Worm (Caenorhabditis elegans) whole organism, L1 larva: Measurements from ENCODE around the gene dph-5.
A peak's percentile ranks its signal among the peaks of the same experiment; 100 is the strongest.

Experiments used
- C04F5.9 ChIP-seq: sonication (generic microtip); optimal IDR thresholded peaks from 2 replicates; lab custom pipeline; 2016; ENCODE audit warnings: missing genetic modification characterization, missing compliant biosample characterization
- Y116A8C.19 ChIP-seq: sonication (generic microtip); optimal IDR thresholded peaks from 2 replicates; lab custom pipeline; 2016; ENCODE audit warnings: missing compliant biosample characterization, missing genetic modification characterization, borderline replicate concordance
- ama-1 ChIP-seq: fragments of 150-350 bp; optimal IDR thresholded peaks from 2 replicates; lab custom pipeline; 2014
- blmp-1 ChIP-seq: fragments of 150-350 bp; optimal IDR thresholded peaks from 2 replicates; lab custom pipeline; 2014; ENCODE audit warnings: missing biosample characterization, missing genetic modification characterization
- ceh-63 ChIP-seq: fragments of 200-800 bp; sonication (Bioruptor generic); optimal IDR thresholded peaks from 2 replicates; lab custom pipeline; 2018; ENCODE audit warnings: mild to moderate bottlenecking, missing genetic modification characterization, missing compliant biosample characterization
- ceh-8 ChIP-seq: fragments of 200-800 bp; sonication (Bioruptor generic); optimal IDR thresholded peaks from 2 replicates; lab custom pipeline; 2018; ENCODE audit warnings: mild to moderate bottlenecking, missing genetic modification characterization, moderate library complexity, missing compliant biosample characterization
- ceh-82 ChIP-seq, 3 experiments: fragments of 150-350 bp in 1 of 3; sonication (generic microtip) in 2 of 3; optimal IDR thresholded peaks; 2 replicates each; lab custom pipeline; 2014 to 2017; ENCODE audit warnings: missing biosample characterization in 3 of 3, missing genetic modification characterization in 3 of 3
- dpl-1 ChIP-seq, 3 experiments: fragments of 150-350 bp in 2 of 3; sonication (generic microtip) in 1 of 3; optimal IDR thresholded peaks; 2 replicates each; lab custom pipeline; 2014 to 2017; ENCODE audit warnings: missing biosample characterization in 3 of 3, missing genetic modification characterization in 3 of 3, missing genetic modification reagents in 3 of 3
- efl-1 ChIP-seq, 4 experiments: fragments of 150-350 bp; optimal IDR thresholded peaks in 3 of 4; peaks in 1 of 4; 1 replicate in 1 of 4; 2 replicates in 3 of 4; lab custom pipeline; 2014; ENCODE audit warnings: missing biosample characterization in 2 of 4, missing genetic modification characterization in 2 of 4, missing genetic modification reagents in 2 of 4
- efl-3 ChIP-seq: fragments of 200-800 bp; sonication (Bioruptor generic); optimal IDR thresholded peaks from 2 replicates; lab custom pipeline; 2018; ENCODE audit warnings: mild to moderate bottlenecking, missing genetic modification characterization, missing compliant biosample characterization
- elt-2 ChIP-seq: sonication (generic microtip); optimal IDR thresholded peaks from 2 replicates; lab custom pipeline; 2016; ENCODE audit warnings: missing genetic modification characterization, mild to moderate bottlenecking, inconsistent platforms, missing compliant biosample characterization, missing genetic modification reagents
- elt-3 ChIP-seq, 6 experiments: fragments of 150-350 bp in 1 of 6; sonication (generic microtip); optimal IDR thresholded peaks; 2 replicates each; lab custom pipeline; 2017 to 2018; ENCODE audit warnings: missing biosample characterization in 6 of 6, missing genetic modification characterization in 6 of 6, inconsistent platforms in 1 of 6
- ets-5 ChIP-seq: fragments of 200-800 bp; sonication (Bioruptor generic); IDR thresholded peaks from 2 replicates; pipeline ENCODE4 v1.3.6; 2022; ENCODE audit warnings: missing genetic modification characterization, missing compliant biosample characterization
- fkh-10 ChIP-seq: sonication (generic microtip); optimal IDR thresholded peaks from 2 replicates; lab custom pipeline; 2017; ENCODE audit warnings: missing biosample characterization, missing genetic modification reagents, missing genetic modification characterization
- grh-1 ChIP-seq: fragments of 200-800 bp; sonication (Bioruptor generic); IDR thresholded peaks from 2 replicates; pipeline ENCODE4 v1.3.6; 2022; ENCODE audit warnings: missing genetic modification reagents, missing genetic modification characterization, missing compliant biosample characterization
- lin-13 ChIP-seq: fragments of 150-350 bp; optimal IDR thresholded peaks from 2 replicates; lab custom pipeline; 2014; ENCODE audit warnings: missing biosample characterization, missing genetic modification reagents, missing genetic modification characterization
- lin-14 ChIP-seq: fragments of 200-800 bp; sonication (Bioruptor generic); optimal IDR thresholded peaks from 2 replicates; lab custom pipeline; 2018; ENCODE audit warnings: mild to moderate bottlenecking, missing genetic modification characterization, moderate library complexity, missing compliant biosample characterization
- lin-15B ChIP-seq: fragments of 150-350 bp; sonication (generic microtip); optimal IDR thresholded peaks from 3 replicates; lab custom pipeline; 2014; ENCODE audit warnings: missing biosample characterization, missing genetic modification characterization
- lin-39 ChIP-seq: fragments of 150-350 bp; optimal IDR thresholded peaks from 2 replicates; lab custom pipeline; 2014; ENCODE audit warnings: missing biosample characterization, missing genetic modification reagents, missing genetic modification characterization
- lsy-2 ChIP-seq, 2 experiments: fragments of 150-350 bp; optimal IDR thresholded peaks; 2 replicates each; lab custom pipeline; 2014; ENCODE audit warnings: missing biosample characterization in 2 of 2, missing genetic modification characterization in 2 of 2
- mep-1 ChIP-seq: fragments of 150-350 bp; optimal IDR thresholded peaks from 2 replicates; lab custom pipeline; 2014; ENCODE audit warnings: missing biosample characterization, missing genetic modification characterization
- nhr-11 ChIP-seq: fragments of 150-350 bp; optimal IDR thresholded peaks from 2 replicates; lab custom pipeline; 2014; ENCODE audit warnings: missing biosample characterization, missing genetic modification characterization
- nhr-12 ChIP-seq: sonication (generic microtip); optimal IDR thresholded peaks from 2 replicates; lab custom pipeline; 2017; ENCODE audit warnings: missing biosample characterization, missing genetic modification characterization
- nhr-19 ChIP-seq: fragments of 200-800 bp; sonication (Bioruptor generic); conservative IDR thresholded peaks from 2 replicates; pipeline ENCODE4 v1.3.6; 2022; ENCODE audit warnings: missing genetic modification characterization, missing compliant biosample characterization
- nhr-20 ChIP-seq: sonication (generic microtip); optimal IDR thresholded peaks from 2 replicates; lab custom pipeline; 2016; ENCODE audit warnings: mild to moderate bottlenecking, missing genetic modification characterization, missing compliant biosample characterization
- nhr-47 ChIP-seq: sonication (generic microtip); optimal IDR thresholded peaks from 2 replicates; lab custom pipeline; 2016; ENCODE audit warnings: mild to moderate bottlenecking, missing genetic modification characterization, moderate library complexity, missing compliant biosample characterization
- nhr-71 ChIP-seq: sonication (generic microtip); optimal IDR thresholded peaks from 2 replicates; lab custom pipeline; 2016; ENCODE audit warnings: mild to moderate bottlenecking, missing genetic modification characterization, moderate library complexity, missing compliant biosample characterization
- nhr-77 ChIP-seq: fragments of 150-350 bp; optimal IDR thresholded peaks from 2 replicates; lab custom pipeline; 2014; ENCODE audit warnings: missing biosample characterization, missing genetic modification characterization
- nhr-85 ChIP-seq: sonication (generic microtip); peaks from one replicate; lab custom pipeline; 2016; ENCODE audit warnings: missing genetic modification characterization, inconsistent platforms, missing compliant biosample characterization
- nhr-90 ChIP-seq: sonication (generic microtip); optimal IDR thresholded peaks from 2 replicates; lab custom pipeline; 2016; ENCODE audit warnings: mild to moderate bottlenecking, missing genetic modification characterization, missing compliant biosample characterization; ENCODE audit not compliant: poor library complexity
- pag-3 ChIP-seq: sonication (generic microtip); optimal IDR thresholded peaks from 2 replicates; lab custom pipeline; 2017; ENCODE audit warnings: missing genetic modification characterization, mild to moderate bottlenecking, missing compliant biosample characterization, antibody characterized with exemption, borderline replicate concordance; ENCODE audit not compliant: insufficient read depth
- pax-3 ChIP-seq: fragments of 200-800 bp; sonication (Bioruptor generic); optimal IDR thresholded peaks from 2 replicates; lab custom pipeline; 2018; ENCODE audit warnings: mild to moderate bottlenecking, missing genetic modification characterization, moderate library complexity, missing compliant biosample characterization
- pqm-1 ChIP-seq: sonication (generic microtip); optimal IDR thresholded peaks from 3 replicates; lab custom pipeline; 2017; ENCODE audit warnings: missing biosample characterization, missing genetic modification characterization
- rnt-1 ChIP-seq: sonication (generic microtip); optimal IDR thresholded peaks from 2 replicates; lab custom pipeline; 2016; ENCODE audit warnings: mild to moderate bottlenecking, missing genetic modification characterization, moderate library complexity, missing compliant biosample characterization
- skn-1 ChIP-seq: fragments of 150-350 bp; optimal IDR thresholded peaks from 2 replicates; lab custom pipeline; 2014; ENCODE audit warnings: missing biosample characterization, missing genetic modification characterization
- snpc-4 ChIP-seq: fragments of 150-350 bp; optimal IDR thresholded peaks from 2 replicates; lab custom pipeline; 2014; ENCODE audit warnings: missing biosample characterization, missing genetic modification characterization
- snu-23 ChIP-seq: sonication (generic microtip); optimal IDR thresholded peaks from 2 replicates; lab custom pipeline; 2016; ENCODE audit warnings: missing genetic modification characterization, missing compliant biosample characterization
- sptf-1 ChIP-seq: fragments of 150-350 bp; optimal IDR thresholded peaks from 2 replicates; lab custom pipeline; 2014; ENCODE audit warnings: missing biosample characterization, missing genetic modification characterization
- sup-37 ChIP-seq: fragments of 200-800 bp; sonication (Bioruptor generic); optimal IDR thresholded peaks from 2 replicates; lab custom pipeline; 2018; ENCODE audit warnings: mild to moderate bottlenecking, missing genetic modification characterization, missing compliant biosample characterization
- swsn-7 ChIP-seq: sonication (generic microtip); optimal IDR thresholded peaks from 2 replicates; lab custom pipeline; 2016; ENCODE audit warnings: missing genetic modification characterization, missing compliant biosample characterization
- tlp-1 ChIP-seq: fragments of 150-350 bp; optimal IDR thresholded peaks from 2 replicates; lab custom pipeline; 2014; ENCODE audit warnings: missing biosample characterization, missing genetic modification characterization
- unc-98 ChIP-seq: fragments of 200-800 bp; sonication (Bioruptor generic); IDR thresholded peaks from 2 replicates; pipeline ENCODE4 v1.3.6; 2022; ENCODE audit warnings: missing genetic modification characterization, missing compliant biosample characterization
- ztf-4 ChIP-seq: fragments of 150-350 bp; optimal IDR thresholded peaks from 2 replicates; lab custom pipeline; 2014; ENCODE audit warnings: missing biosample characterization, missing genetic modification characterization

Gene dph-5

DNA sequence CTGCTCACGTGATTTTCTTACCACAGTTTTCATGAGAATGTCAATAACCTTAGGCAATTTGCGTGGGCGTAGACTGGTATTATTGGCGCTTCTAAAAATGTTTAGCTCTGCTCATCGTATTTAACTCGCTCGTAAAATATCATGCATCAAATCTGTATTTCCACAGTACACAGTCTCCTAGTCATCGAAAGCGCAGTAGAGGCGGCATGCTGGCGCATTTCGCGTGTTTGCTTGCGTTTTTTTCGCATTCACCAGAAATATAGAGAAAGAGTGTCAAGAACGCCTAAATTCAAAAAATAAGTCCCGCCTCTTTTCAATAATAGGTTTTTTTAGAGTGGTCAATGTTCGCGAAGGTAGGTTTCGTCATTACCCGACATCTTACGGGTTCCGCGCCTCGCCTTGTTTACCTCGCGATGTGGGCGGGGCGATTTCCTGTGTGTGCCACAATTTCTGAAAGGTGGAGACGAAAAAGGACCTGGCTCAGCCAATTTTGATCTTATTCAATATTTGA lies 26.7 kb downstream of the dph-5 start:
- TF ChIP-seq dpl-1 (GFP tag; optimal IDR thresholded peaks at IDR 0.05; lab: Kevin White, UChicago) (peak in 2 of 3 experiments; percentile 17 to 35), pag-3 (tag; lab: Kevin White, UChicago) (no peak), swsn-7 (tag; lab: Kevin White, UChicago) (peak; percentile 42), nhr-85 (peak; percentile 88), nhr-77 (tag; lab: Kevin White, UChicago) (peak; percentile 16), fkh-10 (GFP tag; lab: Kevin White, UChicago) (no peak), unc-98 (no peak), elt-3 (tag; optimal IDR thresholded peaks at IDR 0.05; lab: Kevin White, UChicago) (peak in 1 of 6 experiments; percentile 31), elt-2 (tag; lab: Kevin White, UChicago) (peak; percentile 62), sptf-1 (tag; lab: Kevin White, UChicago) (no peak), nhr-71 (tag; lab: Kevin White, UChicago) (peak; percentile 69), efl-1 (optimal IDR thresholded peaks at IDR 0.05; lab: Kevin White, UChicago) (peak; percentile 2 to 54), efl-1 (GFP tag; optimal IDR thresholded peaks at IDR 0.05 in 1 of 2; lab: Kevin White, UChicago) (peak in 1 of 2 experiments; percentile 56), nhr-12 (tag; lab: Kevin White, UChicago) (no peak), rnt-1 (tag; lab: Kevin White, UChicago) (peak; percentile 23), lin-15B (tag; lab: Kevin White, UChicago) (peak; percentile 13), nhr-47 (peak; percentile 68), lin-13 (GFP tag; lab: Kevin White, UChicago) (peak; percentile 1), nhr-20 (peak; percentile 52), efl-3 (GFP tag; lab: Kevin White, UChicago) (no peak), pax-3 (tag; lab: Kevin White, UChicago) (no peak), ceh-8 (GFP tag; lab: Kevin White, UChicago) (no peak), lin-39 (peak; percentile 34), snu-23 (peak; percentile 32), blmp-1 (tag; lab: Kevin White, UChicago) (no peak), skn-1 (no peak), ceh-82 (tag; optimal IDR thresholded peaks at IDR 0.05; lab: Kevin White, UChicago) (no peak), mep-1 (tag; lab: Kevin White, UChicago) (no peak), snpc-4 (tag; lab: Kevin White, UChicago) (peak; percentile 96), C04F5.9 (tag; lab: Kevin White, UChicago) (no peak), pqm-1 (no peak), tlp-1 (no peak), lin-14 (GFP tag; lab: Kevin White, UChicago) (peak; percentile 66), lsy-2 (tag; optimal IDR thresholded peaks at IDR 0.05; lab: Kevin White, UChicago) (peak in 1 of 2 experiments; percentile 14), Y116A8C.19 (tag; lab: Kevin White, UChicago) (no peak), nhr-19 (GFP tag; lab: Robert Waterston, UW) (peak; percentile 60), ama-1 (lab: Kevin White, UChicago) (peak; percentile 82), grh-1 (GFP tag; lab: Robert Waterston, UW) (peak; percentile 8; the same call in 1 of the 2 replicates), ztf-4 (peak; percentile 44), nhr-11 (tag; lab: Kevin White, UChicago) (no peak), sup-37 (peak; percentile 36), nhr-90 (tag; lab: Kevin White, UChicago) (peak; percentile 69), ets-5 (GFP tag; lab: Robert Waterston, UW) (no peak), ceh-63 (GFP tag; lab: Kevin White, UChicago) (no peak)
- TF ChIP-seq, all 84 proteins: peak for 24
